Worm (Caenorhabditis elegans) whole organism, young adult: ENCODE results near the gene srx-125.

Experiments
- F49E8.2 ChIP-seq: sonication (generic microtip); optimal IDR thresholded peaks from 3 replicates; lab custom pipeline; 2017; ENCODE audit warnings: missing genetic modification characterization, mild to moderate bottlenecking, missing compliant biosample characterization, antibody characterized with exemption, moderate library complexity; ENCODE audit not compliant: insufficient read depth
- F52B5.7 ChIP-seq: sonication (generic microtip); optimal IDR thresholded peaks from 2 replicates; lab custom pipeline; 2016; ENCODE audit warnings: mild to moderate bottlenecking, missing genetic modification characterization, missing compliant biosample characterization
- dpff-1 ChIP-seq: sonication (generic microtip); optimal IDR thresholded peaks from 2 replicates; lab custom pipeline; 2017; ENCODE audit warnings: mild to moderate bottlenecking, missing genetic modification characterization, missing compliant biosample characterization
- dpl-1 ChIP-seq: fragments of 150-350 bp; optimal IDR thresholded peaks from 2 replicates; lab custom pipeline; 2014; ENCODE audit warnings: missing biosample characterization, missing genetic modification reagents, missing genetic modification characterization
- him-1 ChIP-seq: sonication (generic microtip); optimal IDR thresholded peaks from 2 replicates; lab custom pipeline; 2016; ENCODE audit warnings: missing genotype, missing genetic modification reagents, missing genetic modification characterization, missing compliant biosample characterization
- nhr-90 ChIP-seq: sonication (generic microtip); optimal IDR thresholded peaks from 2 replicates; lab custom pipeline; 2016; ENCODE audit warnings: missing genotype, mild to moderate bottlenecking, missing genetic modification characterization, missing compliant biosample characterization
- snpc-3.4 ChIP-seq: sonication (generic microtip); optimal IDR thresholded peaks from 2 replicates; lab custom pipeline; 2017; ENCODE audit warnings: missing genetic modification characterization, mild to moderate bottlenecking, missing compliant biosample characterization, antibody characterized with exemption, moderate library complexity, missing genotype, missing genetic modification reagents
- unc-62 ChIP-seq: fragments of 150-350 bp; optimal IDR thresholded peaks from 2 replicates; lab custom pipeline; 2014; ENCODE audit warnings: missing biosample characterization, missing genetic modification reagents, missing genetic modification characterization

DNA sequence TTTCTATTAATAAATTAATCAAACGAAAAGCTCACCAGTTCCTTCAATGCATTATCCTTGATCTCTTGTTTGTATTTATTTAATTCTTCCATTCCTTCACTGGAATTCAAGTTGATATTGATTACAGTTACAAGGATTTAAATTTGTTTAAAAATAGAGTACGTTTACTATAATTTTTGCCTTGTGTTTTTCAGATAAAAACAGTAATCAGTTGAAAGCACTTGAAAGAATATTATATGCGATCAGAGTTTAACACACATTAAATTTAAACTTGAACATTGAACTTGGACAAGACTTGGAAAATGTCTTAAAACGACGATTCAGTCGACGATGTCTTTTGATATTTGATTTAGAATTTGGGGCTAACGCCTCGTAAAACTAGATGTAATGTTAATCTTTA, 50.4 kb downstream of the srx-125 start, which contains the start of gene F53F1.6:
- TF ChIP-seq dpff-1 (no peak), F52B5.7 (tag; lab: Kevin White, UChicago) (no peak), nhr-90 (tag; lab: Kevin White, UChicago) (no peak), dpl-1 (no peak), snpc-3.4 (no peak), unc-62 (GFP tag; lab: Kevin White, UChicago) (no peak), him-1 (no peak), F49E8.2 (tag; lab: Kevin White, UChicago) (no peak)
